Fruit fly (Drosophila melanogaster) whole organism, embryonic: ENCODE results near the gene CG1092.
A peak's percentile ranks its signal among the peaks of the same experiment; 100 is the strongest.

ENCODE experiments used
- CG12236 ChIP-seq: fragments of 200-800 bp; sonication (Bioruptor generic); optimal IDR thresholded peaks from 2 replicates; lab custom pipeline; 2016; ENCODE audit warnings: missing biosample characterization, missing genetic modification characterization
- CG12769 ChIP-seq: fragments of 200-800 bp; sonication (Bioruptor generic); optimal IDR thresholded peaks from 2 replicates; lab custom pipeline; 2019; ENCODE audit warnings: missing biosample characterization, mild to moderate bottlenecking, missing genetic modification characterization, moderate library complexity
- CG14014 ChIP-seq: fragments of 200-800 bp; sonication (Bioruptor generic); IDR thresholded peaks from 2 replicates; pipeline ENCODE4 v1.3.6; 2022; ENCODE audit warnings: missing biosample characterization, missing genetic modification characterization
- CG14860 ChIP-seq: fragments of 200-800 bp; sonication (Bioruptor generic); IDR thresholded peaks from 3 replicates; pipeline ENCODE4 v1.3.6; 2022; ENCODE audit warnings: missing biosample characterization, missing genetic modification characterization; ENCODE audit not compliant: partially characterized antibody
- CG15073 ChIP-seq: fragments of 200-800 bp; sonication (Bioruptor generic); optimal IDR thresholded peaks from 2 replicates; lab custom pipeline; 2016; ENCODE audit warnings: missing biosample characterization, missing genetic modification characterization
- CG16813 ChIP-seq: fragments of 200-800 bp; sonication (Bioruptor generic); IDR thresholded peaks from 3 replicates; pipeline ENCODE4 v1.3.6; 2022; ENCODE audit warnings: missing biosample characterization, missing genetic modification characterization; ENCODE audit not compliant: partially characterized antibody
- CG17328 ChIP-seq: fragments of 200-800 bp; sonication (Bioruptor generic); IDR thresholded peaks from 2 replicates; pipeline ENCODE4 v1.3.6; 2022; ENCODE audit warnings: missing biosample characterization, missing genetic modification characterization
- CG18764 ChIP-seq: fragments of 200-800 bp; sonication (Bioruptor generic); optimal IDR thresholded peaks from 3 replicates; lab custom pipeline; 2016; ENCODE audit warnings: missing biosample characterization, missing genetic modification characterization
- CG2116 ChIP-seq: fragments of 200-800 bp; sonication (Bioruptor generic); optimal IDR thresholded peaks from 3 replicates; lab custom pipeline; 2018; ENCODE audit warnings: missing biosample characterization, mild to moderate bottlenecking, missing genetic modification characterization
- CG2120 ChIP-seq: fragments of 200-800 bp; sonication (Bioruptor generic); optimal IDR thresholded peaks from 3 replicates; lab custom pipeline; 2016; ENCODE audit warnings: missing biosample characterization, missing genetic modification characterization
- CG3065 ChIP-seq: fragments of 200-800 bp; sonication (Bioruptor generic); optimal IDR thresholded peaks from 2 replicates; lab custom pipeline; 2016; ENCODE audit warnings: missing biosample characterization, missing genetic modification characterization
- CG6791 ChIP-seq: fragments of 200-800 bp; sonication (Bioruptor generic); IDR thresholded peaks from 3 replicates; pipeline ENCODE4 v1.3.6; 2022; ENCODE audit warnings: missing biosample characterization, missing genetic modification characterization; ENCODE audit not compliant: partially characterized antibody
- CG8478 ChIP-seq: fragments of >200 bp; optimal IDR thresholded peaks from 2 replicates; lab custom pipeline; 2018
- Dfd ChIP-seq, 2 experiments: fragments of >200 bp; optimal IDR thresholded peaks; 2 replicates each; lab custom pipeline; 2017; ENCODE audit warnings: missing biosample characterization in 2 of 2, missing genetic modification characterization in 2 of 2
- Dll ChIP-seq: fragments of 200-800 bp; sonication (Bioruptor generic); IDR thresholded peaks from 4 replicates; pipeline ENCODE4 v1.3.6; 2022; ENCODE audit warnings: missing biosample characterization, missing genetic modification characterization; ENCODE audit not compliant: partially characterized antibody
- ERR ChIP-seq: fragments of 200-800 bp; sonication (Bioruptor generic); optimal IDR thresholded peaks from 2 replicates; lab custom pipeline; 2016; ENCODE audit warnings: missing biosample characterization, missing genetic modification characterization
- H15 ChIP-seq: fragments of 200-800 bp; sonication (Bioruptor generic); IDR thresholded peaks from 3 replicates; pipeline ENCODE4 v1.3.6; 2022; ENCODE audit warnings: missing biosample characterization, missing genetic modification characterization
- HLH4C ChIP-seq: fragments of 200-800 bp; sonication (Bioruptor generic); IDR thresholded peaks from 3 replicates; pipeline ENCODE4 v1.3.6; 2022; ENCODE audit warnings: missing biosample characterization, missing genetic modification characterization; ENCODE audit not compliant: partially characterized antibody
- Hr39 ChIP-seq: fragments of >200 bp; optimal IDR thresholded peaks from 2 replicates; lab custom pipeline; 2017
- Med ChIP-seq: fragments of 200-800 bp; sonication (Bioruptor generic); peaks from one replicate; lab custom pipeline; 2016; ENCODE audit warnings: missing biosample characterization, missing genetic modification characterization, mild to moderate bottlenecking, inconsistent platforms, moderate library complexity
- Stat92E ChIP-seq, 3 experiments: fragments of >200 bp in 2 of 3; fragments of 200-800 bp in 1 of 3; sonication (Bioruptor generic) in 1 of 3; optimal IDR thresholded peaks; 2 replicates each; lab custom pipeline; 2017 to 2019; ENCODE audit warnings: missing biosample characterization in 3 of 3, missing genetic modification characterization in 3 of 3, mild to moderate bottlenecking in 1 of 3, moderate library complexity in 1 of 3
- abd-A ChIP-seq: fragments of 200-800 bp; sonication (Bioruptor generic); optimal IDR thresholded peaks from 3 replicates; lab custom pipeline; 2019; ENCODE audit warnings: missing biosample characterization, mild to moderate bottlenecking, missing genetic modification characterization, moderate library complexity
- amos ChIP-seq: fragments of 200-800 bp; sonication (Bioruptor generic); IDR thresholded peaks from 2 replicates; pipeline ENCODE4 v1.3.6; 2022; ENCODE audit warnings: missing biosample characterization, missing genetic modification characterization; ENCODE audit not compliant: partially characterized antibody
- ato ChIP-seq: fragments of 200-800 bp; sonication (Bioruptor generic); IDR thresholded peaks from 2 replicates; pipeline ENCODE4 v1.3.6; 2022; ENCODE audit warnings: missing biosample characterization, missing genetic modification characterization; ENCODE audit not compliant: partially characterized antibody
- bab2 ChIP-seq: fragments of 200-800 bp; sonication (Bioruptor generic); optimal IDR thresholded peaks from 2 replicates; lab custom pipeline; 2016; ENCODE audit warnings: missing biosample characterization, missing genetic modification characterization
- dimm ChIP-seq: fragments of 200-800 bp; sonication (Bioruptor generic); IDR thresholded peaks from 2 replicates; pipeline ENCODE4 v1.3.6; 2022; ENCODE audit warnings: missing biosample characterization, missing genetic modification characterization
- disco-r ChIP-seq: fragments of 200-800 bp; sonication (Bioruptor generic); optimal IDR thresholded peaks from 2 replicates; lab custom pipeline; 2016; ENCODE audit warnings: missing biosample characterization, missing genetic modification characterization
- fd102C ChIP-seq: fragments of 200-800 bp; sonication (Bioruptor generic); optimal IDR thresholded peaks from 2 replicates; lab custom pipeline; 2018; ENCODE audit warnings: missing biosample characterization, mild to moderate bottlenecking, missing genetic modification characterization, moderate library complexity
- hkb ChIP-seq, 2 experiments: fragments of 200-800 bp in 1 of 2; fragments of >200 bp in 1 of 2; sonication (Bioruptor generic) in 1 of 2; IDR thresholded peaks in 1 of 2; optimal IDR thresholded peaks in 1 of 2; 2 replicates each; pipeline versions ENCODE4 v1.3.6 to Lab custom; 2017 to 2022; ENCODE audit warnings: missing biosample characterization in 1 of 2, missing genetic modification characterization in 1 of 2
- jigr1 ChIP-seq: fragments of 200-800 bp; sonication (Bioruptor generic); IDR thresholded peaks from 3 replicates; pipeline ENCODE4 v1.3.6; 2022; ENCODE audit warnings: missing biosample characterization, missing genetic modification characterization
- kni ChIP-seq: fragments of 200-800 bp; sonication (Bioruptor generic); optimal IDR thresholded peaks from 3 replicates; lab custom pipeline; 2017; ENCODE audit warnings: mild to moderate bottlenecking, missing biosample characterization, missing genetic modification reagents, missing genetic modification characterization
- nerfin-2 ChIP-seq: fragments of 200-800 bp; sonication (Bioruptor generic); IDR thresholded peaks from 2 replicates; pipeline ENCODE4 v1.3.6; 2022; ENCODE audit warnings: missing biosample characterization, missing genetic modification characterization; ENCODE audit not compliant: partially characterized antibody
- pros ChIP-seq: fragments of 200-800 bp; sonication (Bioruptor generic); optimal IDR thresholded peaks from 3 replicates; lab custom pipeline; 2019; ENCODE audit warnings: missing biosample characterization, mild to moderate bottlenecking, missing genetic modification characterization, moderate library complexity
- rib ChIP-seq: fragments of 200-800 bp; sonication (Bioruptor generic); IDR thresholded peaks from 2 replicates; pipeline ENCODE4 v1.3.6; 2022; ENCODE audit warnings: missing biosample characterization, missing genetic modification characterization
- sr ChIP-seq: fragments of 200-800 bp; sonication (Bioruptor generic); IDR thresholded peaks from 3 replicates; pipeline ENCODE4 v1.3.6; 2022; ENCODE audit warnings: missing biosample characterization, missing genetic modification characterization
- unc-4 ChIP-seq: fragments of 200-800 bp; sonication (Bioruptor generic); IDR thresholded peaks from 2 replicates; pipeline ENCODE4 v1.3.6; 2022; ENCODE audit warnings: missing biosample characterization, missing genetic modification characterization; ENCODE audit not compliant: partially characterized antibody
- vnd ChIP-seq: fragments of 200-800 bp; sonication (Bioruptor generic); IDR thresholded peaks from 3 replicates; pipeline ENCODE4 v1.3.6; 2022; ENCODE audit warnings: missing biosample characterization, missing genetic modification characterization; ENCODE audit not compliant: partially characterized antibody

The CG1092 gene

DNA sequence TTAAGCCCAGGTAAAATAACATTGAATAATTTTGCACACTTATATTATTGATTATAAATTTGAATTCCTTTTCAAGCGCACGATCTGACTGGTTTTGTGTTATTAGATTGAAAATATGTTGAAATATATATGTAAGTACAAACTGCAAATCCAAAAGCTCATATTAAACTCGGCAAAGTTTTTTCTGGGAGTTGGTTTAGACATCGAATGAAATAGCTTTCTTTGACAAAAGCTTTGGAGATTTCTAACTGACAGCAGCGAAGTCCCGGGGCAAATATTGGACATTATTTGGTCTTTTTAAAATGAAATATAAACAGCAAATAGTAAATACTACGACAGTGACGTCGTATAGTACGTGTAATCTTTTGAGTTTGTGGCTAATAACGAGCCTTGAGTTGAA, 15.3 kb upstream of the CG1092 start, which contains the start of gene TwdlG:
Gene TwdlG (minus strand): TSS at position 101 of the 400 bp plus-strand sequence.
- TF ChIP-seq hkb (optimal IDR thresholded peaks at IDR 0.05; lab: Kevin White, UChicago) = no peak
- TF ChIP-seq hkb (GFP tag; IDR thresholded peaks at IDR 0.05; lab: Robert Waterston, UW) = no peak
- peak; percentile 56 for TF ChIP-seq Med (GFP tag; lab: Kevin White, UChicago)
- peak; percentile 13 for TF ChIP-seq CG12769 (tag; lab: Kevin White, UChicago)

DNA sequence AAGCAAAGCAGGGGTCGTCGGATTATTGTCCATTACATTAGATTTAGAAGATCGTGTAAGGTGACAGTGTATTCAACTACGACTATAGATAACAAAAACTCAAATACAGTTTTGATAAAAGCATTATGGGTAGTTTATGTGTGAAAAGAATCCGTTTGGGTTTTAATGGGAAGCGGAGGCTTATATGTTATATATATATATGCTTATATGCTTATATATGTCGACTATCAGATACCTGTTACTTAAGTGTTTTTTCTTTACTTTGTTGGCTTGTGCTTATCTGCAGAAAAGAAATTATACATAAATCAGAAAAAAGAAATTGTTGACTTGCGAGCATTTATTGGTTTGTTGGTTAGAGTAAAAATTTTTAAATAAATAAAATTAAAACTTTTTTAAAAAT, 13.6 kb upstream of the CG1092 start, which contains the start of gene CG14644:
Gene CG14644 (minus strand): TSS at position 101 of the 400 bp plus-strand sequence.
- TF ChIP-seq disco-r (GFP tag; lab: Kevin White, UChicago) (no peak), unc-4 (GFP tag; lab: Robert Waterston, UW) (no peak), CG2116 (GFP tag; lab: Kevin White, UChicago) (no peak), rib (GFP tag; lab: Robert Waterston, UW) (no peak), dimm (GFP tag; lab: Robert Waterston, UW) (no peak), abd-A (tag; lab: Kevin White, UChicago) (no peak), CG18764 (GFP tag; lab: Kevin White, UChicago) (no peak), bab2 (GFP tag; lab: Kevin White, UChicago) (no peak), Dll (GFP tag; lab: Robert Waterston, UW) (no peak), CG15073 (GFP tag; lab: Kevin White, UChicago) (no peak), CG8478 (no peak), pros (GFP tag; lab: Kevin White, UChicago) (no peak), CG2120 (no peak), CG3065 (GFP tag; lab: Kevin White, UChicago) (no peak), kni (GFP tag; lab: Kevin White, UChicago) (no peak), CG17328 (no peak), CG12236 (GFP tag; lab: Kevin White, UChicago) (no peak)

- TF ChIP-seq H15 (GFP tag; lab: Robert Waterston, UW) = no peak
- TF ChIP-seq fd102C (GFP tag; lab: Kevin White, UChicago) = no peak
- no peak for TF ChIP-seq Stat92E (GFP tag; optimal IDR thresholded peaks at IDR 0.05; lab: Kevin White, UChicago)
- TF ChIP-seq jigr1 (GFP tag; lab: Robert Waterston, UW) = no peak
Measured at dm6 chr3R:4254408-4254807, 12.2 kb upstream of the CG1092 start, which contains the start of gene TwdlV. Gene TwdlV (plus strand): TSS chr3R:4254708.

dm6 chr3R:4256672-4257071, 9.9 kb upstream of the CG1092 start, which contains the start of gene Or82a:
Gene Or82a (plus strand): TSS chr3R:4256972.
- TF ChIP-seq CG14014 (GFP tag; lab: Robert Waterston, UW) = no peak
- no peak for TF ChIP-seq Hr39 (lab: Kevin White, UChicago)

DNA sequence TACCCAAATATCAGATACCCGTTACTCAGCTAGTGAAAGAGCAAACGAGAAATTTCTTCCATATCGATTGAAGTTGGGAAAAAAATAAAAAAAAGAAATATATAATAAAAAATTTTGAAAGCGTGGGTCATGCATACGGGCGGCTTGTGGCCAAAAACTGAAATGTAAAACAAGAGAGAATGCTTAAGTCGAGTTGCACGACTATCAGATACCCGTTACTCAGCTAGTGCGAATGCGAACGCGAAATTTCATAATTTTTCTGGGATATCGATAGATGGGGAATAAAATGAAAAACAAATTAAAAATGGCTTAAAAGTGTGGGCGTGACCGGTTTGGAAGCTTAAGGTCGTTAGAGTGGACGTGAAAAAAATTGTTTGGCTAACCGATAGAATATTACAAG, 1.8 kb downstream of the CG1092 start:
- TF ChIP-seq ato (0 out of 2 replicates have a peak, but pooled peaks have one; percentile 28), CG6791 (GFP tag; lab: Robert Waterston, UW) (peak; percentile 18; the same call in 1 of the 3 replicates), CG14860 (GFP tag; lab: Robert Waterston, UW) (peak; percentile 60; the same call in 2 of the 3 replicates), vnd (GFP tag; lab: Robert Waterston, UW) (peak; percentile 25; the same call in 1 of the 3 replicates), Dfd (GFP tag; optimal IDR thresholded peaks at IDR 0.05; lab: Kevin White, UChicago) (no peak), nerfin-2 (GFP tag; lab: Robert Waterston, UW) (0 out of 2 replicates have a peak, but pooled peaks have one; percentile 43), amos (GFP tag; lab: Robert Waterston, UW) (no peak), ERR (GFP tag; lab: Kevin White, UChicago) (no peak), sr (GFP tag; lab: Robert Waterston, UW) (no peak), Med (GFP tag; lab: Kevin White, UChicago) (peak; percentile 18), CG16813 (GFP tag; lab: Robert Waterston, UW) (peak; percentile 66), HLH4C (GFP tag; lab: Robert Waterston, UW) (peak; percentile 70; the same call in 2 of the 3 replicates)
